Fruit fly (Drosophila melanogaster): ENCODE data around the gene svp.

dm6 chr3R:12290466-12291237, 32.1 kb downstream of the svp start:
- TF ChIP-seq Dif (GFP tag; optimal IDR thresholded peaks at IDR 0.05; ENCODE audit: partially characterized antibody), result no peak
- no peak for TF ChIP-seq Abd-B (GFP tag; optimal IDR thresholded peaks at IDR 0.05)
- TF ChIP-seq usp (GFP tag; optimal IDR thresholded peaks at IDR 0.05), result no peak
- TF ChIP-seq OdsH (GFP tag; optimal IDR thresholded peaks at IDR 0.05), result no peak
- TF ChIP-seq Mio (GFP tag; optimal IDR thresholded peaks at IDR 0.05), result no peak
- TF ChIP-seq psq (GFP tag; optimal IDR thresholded peaks at IDR 0.05), result no peak
- TF ChIP-seq dl (GFP tag; optimal IDR thresholded peaks at IDR 0.05; ENCODE audit: insufficient read depth in 1 of 2, partially characterized antibody in 2 of 2), result no peak
- no peak for TF ChIP-seq Dfd (GFP tag; optimal IDR thresholded peaks at IDR 0.05)
- no peak for TF ChIP-seq brk (GFP tag; optimal IDR thresholded peaks at IDR 0.05)
- TF ChIP-seq br (GFP tag; optimal IDR thresholded peaks at IDR 0.05), result no peak
- no peak for TF ChIP-seq Myc (optimal IDR thresholded peaks at IDR 0.05)
- no peak for TF ChIP-seq dsf (GFP tag; optimal IDR thresholded peaks at IDR 0.05; ENCODE audit: borderline replicate concordance)
- TF ChIP-seq tai (GFP tag; optimal IDR thresholded peaks at IDR 0.05), result no peak
- TF ChIP-seq pan (optimal IDR thresholded peaks at IDR 0.05), result no peak
